Fruit fly (Drosophila melanogaster) whole organism, embryonic: ENCODE results near the gene CG14851.
A peak's percentile ranks its signal among the peaks of the same experiment; 100 is the strongest.

Experiments used
- Adf1 ChIP-seq: fragments of 200-800 bp; sonication (Bioruptor generic); IDR thresholded peaks from 2 replicates; pipeline ENCODE4 v1.3.6; 2022; ENCODE audit warnings: missing biosample characterization, missing genetic modification characterization
- Atf-2 ChIP-seq: fragments of 200-800 bp; sonication (Bioruptor generic); optimal IDR thresholded peaks from 2 replicates; lab custom pipeline; 2016; ENCODE audit warnings: missing biosample characterization, missing genetic modification characterization
- Atf6 ChIP-seq: fragments of 200-800 bp; sonication (Bioruptor generic); IDR thresholded peaks from 2 replicates; pipeline ENCODE4 v1.3.6; 2022; ENCODE audit warnings: missing biosample characterization, missing genetic modification characterization
- B-H2 ChIP-seq: fragments of 200-800 bp; sonication (Bioruptor generic); optimal IDR thresholded peaks from 2 replicates; lab custom pipeline; 2018; ENCODE audit warnings: missing biosample characterization, mild to moderate bottlenecking, missing genetic modification characterization
- CG1024 ChIP-seq: fragments of 200-800 bp; sonication (Bioruptor generic); IDR thresholded peaks from 2 replicates; pipeline ENCODE4 v1.3.6; 2022; ENCODE audit warnings: missing biosample characterization, missing genetic modification characterization
- CG12769 ChIP-seq: fragments of 200-800 bp; sonication (Bioruptor generic); optimal IDR thresholded peaks from 2 replicates; lab custom pipeline; 2019; ENCODE audit warnings: missing biosample characterization, mild to moderate bottlenecking, missing genetic modification characterization, moderate library complexity
- CG15601 ChIP-seq: fragments of 200-800 bp; sonication (Bioruptor generic); optimal IDR thresholded peaks from 3 replicates; lab custom pipeline; 2019; ENCODE audit warnings: missing biosample characterization, mild to moderate bottlenecking, missing genetic modification characterization, moderate library complexity
- CG1603 ChIP-seq: fragments of 200-800 bp; sonication (Bioruptor generic); optimal IDR thresholded peaks from 2 replicates; lab custom pipeline; 2019; ENCODE audit warnings: missing biosample characterization, mild to moderate bottlenecking, missing genetic modification characterization, moderate library complexity
- CG16779 ChIP-seq: fragments of 200-800 bp; sonication (Bioruptor generic); IDR thresholded peaks from 2 replicates; pipeline ENCODE4 v1.3.6; 2022; ENCODE audit warnings: missing biosample characterization, missing genetic modification characterization
- CG17328 ChIP-seq: fragments of 200-800 bp; sonication (Bioruptor generic); IDR thresholded peaks from 2 replicates; pipeline ENCODE4 v1.3.6; 2022; ENCODE audit warnings: missing biosample characterization, missing genetic modification characterization
- CG17385 ChIP-seq: fragments of 200-800 bp; sonication (Bioruptor generic); optimal IDR thresholded peaks from 3 replicates; lab custom pipeline; 2018; ENCODE audit warnings: missing biosample characterization, mild to moderate bottlenecking, missing genetic modification characterization
- CG17802 ChIP-seq: fragments of 200-800 bp; sonication (Bioruptor generic); optimal IDR thresholded peaks from 2 replicates; lab custom pipeline; 2018; ENCODE audit warnings: missing biosample characterization, mild to moderate bottlenecking, missing genetic modification characterization, moderate library complexity
- CG1792 ChIP-seq: fragments of 200-800 bp; sonication (Bioruptor generic); optimal IDR thresholded peaks from 2 replicates; lab custom pipeline; 2016; ENCODE audit warnings: missing biosample characterization, missing genetic modification characterization
- CG2120 ChIP-seq: fragments of 200-800 bp; sonication (Bioruptor generic); optimal IDR thresholded peaks from 3 replicates; lab custom pipeline; 2016; ENCODE audit warnings: missing biosample characterization, missing genetic modification characterization
- CG3847 ChIP-seq: fragments of 200-800 bp; sonication (Bioruptor generic); IDR thresholded peaks from 2 replicates; pipeline ENCODE4 v1.3.6; 2022; ENCODE audit warnings: missing biosample characterization, missing genetic modification characterization
- CG4617 ChIP-seq: fragments of 200-800 bp; sonication (Bioruptor generic); optimal IDR thresholded peaks from 3 replicates; lab custom pipeline; 2016; ENCODE audit warnings: missing biosample characterization, missing genetic modification characterization, borderline replicate concordance
- CG6689 ChIP-seq: fragments of 200-800 bp; sonication (Bioruptor generic); IDR thresholded peaks from 2 replicates; pipeline ENCODE4 v1.3.6; 2022; ENCODE audit warnings: missing biosample characterization, missing genetic modification characterization
- CG7839 ChIP-seq: fragments of 200-800 bp; sonication (Bioruptor generic); optimal IDR thresholded peaks from 3 replicates; lab custom pipeline; 2018; ENCODE audit warnings: missing biosample characterization, mild to moderate bottlenecking, missing genetic modification characterization, moderate library complexity
- CG8281 ChIP-seq: fragments of 200-800 bp; sonication (Bioruptor generic); optimal IDR thresholded peaks from 2 replicates; lab custom pipeline; 2018; ENCODE audit warnings: missing biosample characterization, mild to moderate bottlenecking, missing genetic modification characterization, moderate library complexity
- CG8290 ChIP-seq, 3 experiments: fragments of 200-800 bp; sonication (Bioruptor generic); optimal IDR thresholded peaks; 2 replicates each; lab custom pipeline; 2016 to 2019; ENCODE audit warnings: missing biosample characterization in 3 of 3, missing genetic modification characterization in 3 of 3, mild to moderate bottlenecking in 2 of 3, moderate library complexity in 1 of 3
- CG9932 ChIP-seq: fragments of 200-800 bp; sonication (Bioruptor generic); IDR thresholded peaks from 2 replicates; pipeline ENCODE4 v1.3.6; 2022; ENCODE audit warnings: missing biosample characterization, missing genetic modification characterization
- Chrac-16 ChIP-seq: fragments of 200-800 bp; sonication (Bioruptor generic); optimal IDR thresholded peaks from 3 replicates; lab custom pipeline; 2016; ENCODE audit warnings: missing biosample characterization, missing genetic modification characterization
- Gsc ChIP-seq: fragments of 200-800 bp; sonication (Bioruptor generic); IDR thresholded peaks from 2 replicates; pipeline ENCODE4 v1.3.6; 2022; ENCODE audit warnings: missing biosample characterization, missing genetic modification characterization
- HmgD ChIP-seq: fragments of 200-800 bp; sonication (Bioruptor generic); optimal IDR thresholded peaks from 3 replicates; lab custom pipeline; 2016; ENCODE audit warnings: missing biosample characterization, missing genetic modification characterization
- Hmx ChIP-seq: fragments of 200-800 bp; sonication (Bioruptor generic); optimal IDR thresholded peaks from 2 replicates; lab custom pipeline; 2016; ENCODE audit warnings: missing biosample characterization, missing genetic modification characterization
- MTF-1 ChIP-seq: fragments of 200-800 bp; sonication (Bioruptor generic); optimal IDR thresholded peaks from 2 replicates; lab custom pipeline; 2018; ENCODE audit warnings: missing biosample characterization, mild to moderate bottlenecking, missing genetic modification characterization, borderline replicate concordance
- Med ChIP-seq: fragments of 200-800 bp; sonication (Bioruptor generic); peaks from one replicate; lab custom pipeline; 2016; ENCODE audit warnings: missing biosample characterization, missing genetic modification characterization, mild to moderate bottlenecking, inconsistent platforms, moderate library complexity
- Oaz ChIP-seq: fragments of 200-800 bp; sonication (Bioruptor generic); IDR thresholded peaks from 2 replicates; pipeline ENCODE4 v1.3.6; 2022; ENCODE audit warnings: missing biosample characterization, missing genetic modification characterization
- Scr ChIP-seq: fragments of 200-800 bp; sonication (Bioruptor generic); IDR thresholded peaks from 2 replicates; pipeline ENCODE4 v1.3.6; 2022; ENCODE audit warnings: missing biosample characterization, missing genetic modification characterization; ENCODE audit not compliant: partially characterized antibody
- Sox102F ChIP-seq: fragments of 200-800 bp; sonication (Bioruptor generic); optimal IDR thresholded peaks from 2 replicates; lab custom pipeline; 2018; ENCODE audit warnings: missing biosample characterization, mild to moderate bottlenecking, missing genetic modification characterization, moderate library complexity
- Vsx1 ChIP-seq: fragments of 200-800 bp; sonication (Bioruptor generic); optimal IDR thresholded peaks from 2 replicates; lab custom pipeline; 2017; ENCODE audit warnings: missing biosample characterization, mild to moderate bottlenecking, missing genetic modification characterization, missing genetic modification reagents
- fd64A ChIP-seq: fragments of 200-800 bp; sonication (Bioruptor generic); optimal IDR thresholded peaks from 3 replicates; lab custom pipeline; 2018; ENCODE audit warnings: missing biosample characterization, mild to moderate bottlenecking, missing genetic modification characterization
- gem ChIP-seq: fragments of 200-800 bp; sonication (Bioruptor generic); optimal IDR thresholded peaks from 2 replicates; lab custom pipeline; 2019; ENCODE audit warnings: missing biosample characterization, mild to moderate bottlenecking, missing genetic modification characterization, moderate library complexity
- grau ChIP-seq: fragments of 200-800 bp; optimal IDR thresholded peaks from 3 replicates; lab custom pipeline; 2019; ENCODE audit warnings: missing biosample characterization, mild to moderate bottlenecking, missing genetic modification characterization, moderate library complexity
- lab ChIP-seq: fragments of 200-800 bp; sonication (Bioruptor generic); optimal IDR thresholded peaks from 3 replicates; lab custom pipeline; 2017; ENCODE audit warnings: missing biosample characterization, missing genetic modification characterization, mild to moderate bottlenecking, moderate library complexity, missing genetic modification reagents
- luna ChIP-seq: fragments of 200-800 bp; sonication (Bioruptor generic); optimal IDR thresholded peaks from 2 replicates; lab custom pipeline; 2016; ENCODE audit warnings: missing biosample characterization, missing genetic modification characterization
- nom ChIP-seq: fragments of 200-800 bp; sonication (Bioruptor generic); optimal IDR thresholded peaks from 2 replicates; lab custom pipeline; 2017; ENCODE audit warnings: missing biosample characterization, missing genetic modification characterization, mild to moderate bottlenecking, moderate library complexity, missing genetic modification reagents
- pho ChIP-seq: fragments of 200-800 bp; sonication (Bioruptor generic); optimal IDR thresholded peaks from 2 replicates; lab custom pipeline; 2016; ENCODE audit warnings: missing biosample characterization, missing genetic modification characterization
- prd ChIP-seq, 3 experiments: fragments of >200 bp in 2 of 3; fragments of 200-800 bp in 1 of 3; sonication (Bioruptor generic) in 1 of 3; optimal IDR thresholded peaks in 2 of 3; IDR thresholded peaks in 1 of 3; 2 replicates in 2 of 3; 3 replicates in 1 of 3; pipeline versions ENCODE4 v1.3.6 to Lab custom; 2017 to 2022; ENCODE audit warnings: missing biosample characterization in 1 of 3, missing genetic modification characterization in 1 of 3
- psq ChIP-seq: fragments of 200-800 bp; sonication (Bioruptor generic); optimal IDR thresholded peaks from 2 replicates; lab custom pipeline; 2017; ENCODE audit warnings: missing biosample characterization, missing genetic modification characterization
- sens ChIP-seq: fragments of 200-800 bp; sonication (Bioruptor generic); peaks from one replicate; lab custom pipeline; 2016; ENCODE audit warnings: missing biosample characterization, missing genetic modification characterization
- sim ChIP-seq: fragments of 200-800 bp; sonication (Bioruptor generic); IDR thresholded peaks from 2 replicates; pipeline ENCODE4 v1.3.6; 2022; ENCODE audit warnings: missing biosample characterization, missing genetic modification characterization
- stwl ChIP-seq: fragments of 200-800 bp; sonication (Bioruptor generic); optimal IDR thresholded peaks from 3 replicates; lab custom pipeline; 2018; ENCODE audit warnings: missing biosample characterization, mild to moderate bottlenecking, missing genetic modification characterization, moderate library complexity
- tup ChIP-seq: fragments of 200-800 bp; sonication (Bioruptor generic); optimal IDR thresholded peaks from 2 replicates; lab custom pipeline; 2016; ENCODE audit warnings: missing biosample characterization, mild to moderate bottlenecking, missing genetic modification characterization, moderate library complexity
- twi ChIP-seq: fragments of 200-800 bp; optimal IDR thresholded peaks from 2 replicates; lab custom pipeline; 2019; ENCODE audit warnings: missing biosample characterization, mild to moderate bottlenecking, missing genetic modification characterization, moderate library complexity
- unpg ChIP-seq: fragments of 200-800 bp; sonication (Bioruptor generic); optimal IDR thresholded peaks from 3 replicates; lab custom pipeline; 2018; ENCODE audit warnings: missing biosample characterization, mild to moderate bottlenecking, missing genetic modification characterization, moderate library complexity
- wdn ChIP-seq: fragments of 200-800 bp; sonication (Bioruptor generic); IDR thresholded peaks from 2 replicates; pipeline ENCODE4 v1.3.6; 2022; ENCODE audit warnings: missing biosample characterization, missing genetic modification characterization
- zfh1 ChIP-seq: fragments of 200-800 bp; sonication (Bioruptor generic); IDR thresholded peaks from 3 replicates; pipeline ENCODE4 v1.3.6; 2022; ENCODE audit warnings: missing biosample characterization, missing genetic modification characterization

Gene CG14851

dm6 chr3R:14569411-14570107 is 7.4 kb downstream of the CG14851 start, which contains the start of gene Cys (continued):
- TF ChIP-seq HmgD (GFP tag; lab: Kevin White, UChicago) (no peak), sim (0 out of 2 replicates have a peak, but pooled peaks have one; percentile 22), Oaz (GFP tag; lab: Robert Waterston, UW) (no peak), CG17802 (tag; lab: Kevin White, UChicago) (no peak), CG3847 (GFP tag; lab: Robert Waterston, UW) (peak; percentile 16; the same call in 1 of the 2 replicates), prd (optimal IDR thresholded peaks at IDR 0.05; lab: Kevin White, UChicago) (no peak), prd (GFP tag; IDR thresholded peaks at IDR 0.05; lab: Robert Waterston, UW) (peak; percentile 22; the same call in 1 of the 3 replicates), pho (peak; percentile 16), CG6689 (no peak), unpg (GFP tag; lab: Kevin White, UChicago) (peak; percentile 19), twi (tag; lab: Kevin White, UChicago) (no peak), wdn (GFP tag; lab: Robert Waterston, UW) (0 out of 2 replicates have a peak, but pooled peaks have one; percentile 28), CG4617 (GFP tag; lab: Kevin White, UChicago) (no peak), Vsx1 (GFP tag; lab: Kevin White, UChicago) (peak; percentile 38), CG7839 (peak; percentile 39), fd64A (no peak), CG16779 (GFP tag; lab: Robert Waterston, UW) (peak; percentile 36; the same call in 1 of the 2 replicates), MTF-1 (GFP tag; lab: Kevin White, UChicago) (no peak), CG17385 (peak; percentile 23), Hmx (GFP tag; lab: Kevin White, UChicago) (no peak), psq (GFP tag; lab: Kevin White, UChicago) (no peak), CG1024 (GFP tag; lab: Robert Waterston, UW) (no peak), stwl (no peak), CG1792 (GFP tag; lab: Kevin White, UChicago) (no peak), CG12769 (peak; percentile 89), Scr (peak; percentile 9; the same call in 1 of the 2 replicates), CG2120 (peak; percentile 44), CG8281 (peak; percentile 55), grau (tag; lab: Kevin White, UChicago) (peak; percentile 27), gem (tag; lab: Kevin White, UChicago) (peak; percentile 52), B-H2 (GFP tag; lab: Kevin White, UChicago) (peak; percentile 30), Sox102F (GFP tag; lab: Kevin White, UChicago) (peak; percentile 38), Atf6 (no peak), Gsc (no peak), Atf-2 (no peak), CG8290 (GFP tag; optimal IDR thresholded peaks at IDR 0.05; lab: Kevin White, UChicago) (no peak), CG8290 (tag; optimal IDR thresholded peaks at IDR 0.05; lab: Kevin White, UChicago) (peak in 1 of 2 experiments; percentile 64), zfh1 (peak; percentile 54; the same call in 1 of the 3 replicates), Med (peak; percentile 78), CG1603 (peak; percentile 13), sens (GFP tag; lab: Kevin White, UChicago) (peak; percentile 80), Adf1 (GFP tag; lab: Robert Waterston, UW) (no peak), lab (GFP tag; lab: Kevin White, UChicago) (peak; percentile 1), tup (GFP tag; lab: Kevin White, UChicago) (no peak), CG15601 (peak; percentile 26), CG9932 (GFP tag; lab: Robert Waterston, UW) (peak; percentile 33; the same call in 1 of the 2 replicates), luna (GFP tag; lab: Kevin White, UChicago) (peak; percentile 34), nom (GFP tag; lab: Kevin White, UChicago) (no peak), CG17328 (GFP tag; lab: Robert Waterston, UW) (peak; percentile 36; the same call in 1 of the 2 replicates), Chrac-16 (GFP tag; lab: Kevin White, UChicago) (no peak)
